Worm (Caenorhabditis elegans): ENCODE measurements around the gene Y81B9A.3.

DNA sequence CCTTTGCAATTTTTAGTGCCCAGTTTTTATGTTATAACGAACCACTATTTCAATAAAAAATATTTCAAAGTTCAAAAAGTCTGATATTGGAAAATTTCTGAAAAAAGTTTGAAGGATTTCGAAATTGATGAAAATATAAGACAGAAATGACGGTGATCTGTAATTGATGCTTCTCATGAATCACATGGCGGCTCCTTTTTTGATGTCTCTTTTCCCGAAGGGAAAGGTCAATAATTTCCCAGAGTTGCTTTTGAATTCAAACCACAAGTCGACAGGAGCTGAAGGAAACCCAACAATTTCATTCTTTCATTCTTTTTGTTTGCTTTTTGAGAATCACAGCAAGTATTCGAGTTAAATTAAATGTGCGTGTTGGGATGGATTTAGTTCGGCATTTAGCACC is 10.0 kb upstream of the Y81B9A.3 start, which contains the start of gene B0563.18:
- TF ChIP-seq nhr-28 (tag; optimal IDR thresholded peaks at IDR 0.05) (no peak), ama-1 (optimal IDR thresholded peaks at IDR 0.05) (no peak), zag-1 (tag; optimal IDR thresholded peaks at IDR 0.05) (no peak)

Measured in whole organism, L3 larva.